Worm (Caenorhabditis elegans) whole organism, early embryonic: Measurements from ENCODE around the gene pdzd-8.

Experiments
- F13C5.2 ChIP-seq: sonication (generic microtip); optimal IDR thresholded peaks from 2 replicates; lab custom pipeline; 2017; ENCODE audit warnings: mild to moderate bottlenecking, missing genetic modification characterization, inconsistent platforms, missing compliant biosample characterization
- ama-1 ChIP-seq: fragments of 150-350 bp; optimal IDR thresholded peaks from 2 replicates; lab custom pipeline; 2014
- ceh-36 ChIP-seq: sonication (generic microtip); optimal IDR thresholded peaks from 2 replicates; lab custom pipeline; 2016; ENCODE audit warnings: missing genetic modification characterization, inconsistent platforms, missing compliant biosample characterization
- flt-1 ChIP-seq: fragments of 200-800 bp; sonication (Bioruptor generic); IDR thresholded peaks from 2 replicates; pipeline ENCODE4 v1.3.6; 2022; ENCODE audit warnings: missing genetic modification characterization, missing compliant biosample characterization
- hmbx-1 ChIP-seq: sonication (generic microtip); optimal IDR thresholded peaks from 2 replicates; lab custom pipeline; 2016; ENCODE audit warnings: mild to moderate bottlenecking, missing genetic modification characterization, missing compliant biosample characterization
- hmg-4 ChIP-seq: fragments of 200-800 bp; sonication (Bioruptor generic); optimal IDR thresholded peaks from 2 replicates; lab custom pipeline; 2018; ENCODE audit warnings: mild to moderate bottlenecking, missing genetic modification characterization, missing compliant biosample characterization
- hnd-1 ChIP-seq: sonication (generic microtip); optimal IDR thresholded peaks from 2 replicates; lab custom pipeline; 2016; ENCODE audit warnings: missing genetic modification characterization, missing compliant biosample characterization
- pes-1 ChIP-seq: fragments of 200-800 bp; sonication (Bioruptor generic); IDR thresholded peaks from 2 replicates; pipeline ENCODE4 v1.3.6; 2022; ENCODE audit warnings: missing genetic modification reagents, missing genetic modification characterization, missing compliant biosample characterization
- tbx-37 ChIP-seq: fragments of 200-800 bp; sonication (Bioruptor generic); conservative IDR thresholded peaks from 2 replicates; pipeline ENCODE4 v1.3.6; 2022; ENCODE audit warnings: missing genetic modification reagents, missing genetic modification characterization, missing compliant biosample characterization
- tra-4 ChIP-seq: sonication (generic microtip); optimal IDR thresholded peaks from 2 replicates; lab custom pipeline; 2017; ENCODE audit warnings: missing genetic modification characterization, missing compliant biosample characterization

DNA sequence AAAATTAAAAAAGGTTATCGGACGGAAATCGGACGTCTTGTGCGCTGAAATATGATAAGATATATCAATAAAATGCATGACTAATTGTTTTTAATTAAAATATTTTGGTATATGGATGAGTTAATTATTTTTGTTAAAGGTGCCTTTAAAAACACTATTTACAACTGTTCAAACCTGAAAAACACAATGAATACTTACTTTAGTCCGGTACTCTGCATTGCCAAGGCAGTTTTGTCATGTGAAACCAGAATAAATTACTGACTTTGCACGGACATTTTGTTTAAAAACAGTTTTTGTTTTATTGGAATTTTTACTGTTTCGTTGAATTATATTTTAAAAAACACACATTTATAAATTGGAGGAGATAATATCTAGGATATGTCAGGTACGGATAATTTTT lies 7.3 kb upstream of the pdzd-8 start, which contains the start of gene suex-2:
- TF ChIP-seq hnd-1 (tag; lab: Kevin White, UChicago): no peak
- no peak for TF ChIP-seq ama-1 (lab: Kevin White, UChicago)
- no peak for TF ChIP-seq ceh-36
- TF ChIP-seq tbx-37 (GFP tag; lab: Robert Waterston, UW): no peak
- TF ChIP-seq hmg-4 (GFP tag; lab: Kevin White, UChicago): no peak
- TF ChIP-seq F13C5.2 (tag; lab: Kevin White, UChicago): no peak
- no peak for TF ChIP-seq flt-1 (GFP tag; lab: Robert Waterston, UW)
- TF ChIP-seq pes-1 (GFP tag; lab: Robert Waterston, UW): no peak
- TF ChIP-seq hmbx-1: no peak
- TF ChIP-seq tra-4 (tag; lab: Kevin White, UChicago): no peak
